Worm (Caenorhabditis elegans) whole organism, L2 larva: ENCODE data around the gene B0280.17.
A peak's percentile ranks its signal among the peaks of the same experiment; 100 is the strongest.

Experiments
- C34F6.9 ChIP-seq: fragments of 150-350 bp; optimal IDR thresholded peaks from 2 replicates; lab custom pipeline; 2014; ENCODE audit warnings: missing biosample characterization, missing genetic modification characterization
- F13H6.1 ChIP-seq: sonication (generic microtip); optimal IDR thresholded peaks from 2 replicates; lab custom pipeline; 2016; ENCODE audit warnings: missing genetic modification characterization, missing compliant biosample characterization
- R02D3.7 ChIP-seq: fragments of 150-350 bp; optimal IDR thresholded peaks from 2 replicates; lab custom pipeline; 2014; ENCODE audit warnings: missing biosample characterization, missing genetic modification characterization
- Y55F3AM.14 ChIP-seq: fragments of 200-800 bp; sonication (Bioruptor generic); optimal IDR thresholded peaks from 2 replicates; lab custom pipeline; 2018; ENCODE audit warnings: mild to moderate bottlenecking, missing genetic modification characterization, missing compliant biosample characterization
- ZK546.5 ChIP-seq: sonication (generic microtip); optimal IDR thresholded peaks from 2 replicates; lab custom pipeline; 2017; ENCODE audit warnings: missing biosample characterization, missing genetic modification characterization
- aly-2 ChIP-seq: fragments of 150-350 bp; optimal IDR thresholded peaks from 2 replicates; lab custom pipeline; 2014; ENCODE audit warnings: missing biosample characterization, missing genetic modification characterization
- blmp-1 ChIP-seq: sonication (generic microtip); optimal IDR thresholded peaks from 2 replicates; lab custom pipeline; 2017; ENCODE audit warnings: missing genetic modification characterization, mild to moderate bottlenecking, missing compliant biosample characterization, antibody characterized with exemption, moderate library complexity; ENCODE audit not compliant: insufficient read depth
- ceh-16 ChIP-seq: fragments of 150-350 bp; optimal IDR thresholded peaks from 2 replicates; lab custom pipeline; 2014; ENCODE audit warnings: missing biosample characterization, missing genetic modification characterization
- ceh-82 ChIP-seq: fragments of 150-350 bp; optimal IDR thresholded peaks from 2 replicates; lab custom pipeline; 2014; ENCODE audit warnings: missing biosample characterization, missing genetic modification characterization
- crh-2 ChIP-seq: sonication (generic microtip); optimal IDR thresholded peaks from 2 replicates; lab custom pipeline; 2017; ENCODE audit warnings: missing biosample characterization, missing genetic modification characterization
- dmd-4 ChIP-seq: sonication (generic microtip); optimal IDR thresholded peaks from 2 replicates; lab custom pipeline; 2017; ENCODE audit warnings: missing biosample characterization, missing genetic modification characterization
- egl-27 ChIP-seq: sonication (generic microtip); optimal IDR thresholded peaks from 3 replicates; lab custom pipeline; 2017; ENCODE audit warnings: missing biosample characterization, missing genetic modification reagents, missing genetic modification characterization
- elt-3 ChIP-seq: sonication (generic microtip); optimal IDR thresholded peaks from 2 replicates; lab custom pipeline; 2017; ENCODE audit warnings: missing biosample characterization, missing genetic modification characterization
- fos-1 ChIP-seq: fragments of 150-350 bp; optimal IDR thresholded peaks from 2 replicates; lab custom pipeline; 2014; ENCODE audit warnings: missing biosample characterization, missing genetic modification characterization
- gmeb-1 ChIP-seq: fragments of 150-350 bp; optimal IDR thresholded peaks from 2 replicates; lab custom pipeline; 2014; ENCODE audit warnings: missing biosample characterization, missing genetic modification characterization
- lin-11 ChIP-seq: fragments of 150-350 bp; sonication (generic microtip); optimal IDR thresholded peaks from 2 replicates; lab custom pipeline; 2014; ENCODE audit warnings: missing biosample characterization, missing genetic modification characterization, inconsistent platforms, mixed read lengths
- lin-39 ChIP-seq: fragments of 150-350 bp; optimal IDR thresholded peaks from 2 replicates; lab custom pipeline; 2014; ENCODE audit warnings: missing biosample characterization, missing genetic modification reagents, missing genetic modification characterization
- lsy-2 ChIP-seq, 2 experiments: fragments of 150-350 bp in 1 of 2; sonication (generic microtip) in 1 of 2; optimal IDR thresholded peaks; 2 replicates each; lab custom pipeline; 2014 to 2017; ENCODE audit warnings: missing biosample characterization in 2 of 2, missing genetic modification characterization in 2 of 2
- mab-5 ChIP-seq: fragments of 150-350 bp; optimal IDR thresholded peaks from 2 replicates; lab custom pipeline; 2014; ENCODE audit warnings: missing biosample characterization, missing genetic modification characterization
- mbf-1 ChIP-seq: sonication (generic microtip); optimal IDR thresholded peaks from 2 replicates; lab custom pipeline; 2017; ENCODE audit warnings: missing biosample characterization, missing genetic modification characterization
- mdl-1 ChIP-seq, 2 experiments: fragments of 150-350 bp in 1 of 2; sonication (generic microtip) in 1 of 2; optimal IDR thresholded peaks; 2 replicates each; lab custom pipeline; 2017; ENCODE audit warnings: missing biosample characterization in 2 of 2, missing genetic modification characterization in 2 of 2
- nhr-21 ChIP-seq: fragments of 150-350 bp; optimal IDR thresholded peaks from 2 replicates; lab custom pipeline; 2014; ENCODE audit warnings: missing biosample characterization, missing genetic modification characterization
- nhr-23 ChIP-seq: fragments of 150-350 bp; optimal IDR thresholded peaks from 2 replicates; lab custom pipeline; 2014; ENCODE audit warnings: missing biosample characterization, missing genetic modification reagents, missing genetic modification characterization
- nhr-237 ChIP-seq: fragments of 150-350 bp; optimal IDR thresholded peaks from 2 replicates; lab custom pipeline; 2014; ENCODE audit warnings: missing biosample characterization, missing genetic modification characterization
- nhr-25 ChIP-seq: fragments of 150-350 bp; sonication (generic microtip); optimal IDR thresholded peaks from 3 replicates; lab custom pipeline; 2014; ENCODE audit warnings: missing biosample characterization, missing genetic modification characterization
- nhr-77 ChIP-seq: fragments of 150-350 bp; optimal IDR thresholded peaks from 2 replicates; lab custom pipeline; 2014; ENCODE audit warnings: missing biosample characterization, missing genetic modification characterization
- peb-1 ChIP-seq: fragments of 150-350 bp; optimal IDR thresholded peaks from 2 replicates; lab custom pipeline; 2014; ENCODE audit warnings: missing biosample characterization, missing genetic modification characterization
- sem-4 ChIP-seq: fragments of 150-350 bp; optimal IDR thresholded peaks from 2 replicates; lab custom pipeline; 2014; ENCODE audit warnings: missing biosample characterization, missing genetic modification reagents, missing genetic modification characterization
- sma-9 ChIP-seq, 2 experiments: fragments of 150-350 bp in 1 of 2; sonication (generic microtip) in 1 of 2; optimal IDR thresholded peaks; 2 replicates each; lab custom pipeline; 2014 to 2016; ENCODE audit warnings: missing genetic modification characterization in 2 of 2, mild to moderate bottlenecking in 1 of 2, missing biosample characterization in 1 of 2, missing compliant biosample characterization in 1 of 2, missing genetic modification reagents in 1 of 2, moderate library complexity in 1 of 2
- unc-39 ChIP-seq: fragments of 150-350 bp; optimal IDR thresholded peaks from 2 replicates; lab custom pipeline; 2014; ENCODE audit warnings: missing biosample characterization, missing genetic modification characterization
- unc-55 ChIP-seq: fragments of 150-350 bp; sonication (generic microtip); optimal IDR thresholded peaks from 3 replicates; lab custom pipeline; 2014; ENCODE audit warnings: missing biosample characterization, missing genetic modification reagents, missing genetic modification characterization
- unc-62 ChIP-seq: fragments of 150-350 bp; optimal IDR thresholded peaks from 2 replicates; lab custom pipeline; 2014; ENCODE audit warnings: missing biosample characterization, missing genetic modification reagents, missing genetic modification characterization
- zag-1 ChIP-seq: fragments of 150-350 bp; optimal IDR thresholded peaks from 2 replicates; lab custom pipeline; 2014; ENCODE audit warnings: missing biosample characterization, missing genetic modification characterization
- ztf-11 ChIP-seq: sonication (generic microtip); optimal IDR thresholded peaks from 2 replicates; lab custom pipeline; 2017; ENCODE audit warnings: missing biosample characterization, missing genetic modification characterization
- ztf-4 ChIP-seq: fragments of 150-350 bp; optimal IDR thresholded peaks from 2 replicates; lab custom pipeline; 2014; ENCODE audit warnings: missing biosample characterization, missing genetic modification characterization

The B0280.17 gene

DNA sequence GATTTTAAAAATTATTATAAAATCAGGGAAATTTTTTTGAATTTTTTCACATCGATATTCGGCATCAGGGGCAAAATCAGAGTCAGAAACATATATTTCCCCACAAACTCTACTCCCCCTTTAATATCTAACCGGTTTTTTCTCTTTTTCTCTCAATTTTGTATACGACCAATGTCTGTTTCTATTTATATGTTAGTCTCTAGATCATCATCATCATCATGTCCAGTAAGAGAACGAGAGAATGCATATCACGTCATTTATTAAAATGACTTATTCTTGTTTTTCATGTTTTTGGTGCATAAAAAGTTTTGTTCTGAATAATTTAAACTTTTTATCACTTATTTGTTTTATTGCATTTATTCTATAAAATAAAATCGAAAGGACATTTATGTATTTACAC, 16.7 kb upstream of the B0280.17 start:
- no peak for TF ChIP-seq gmeb-1
- peak; percentile 0 for TF ChIP-seq fos-1 (tag; lab: Kevin White, UChicago)
- TF ChIP-seq nhr-25 (tag; lab: Kevin White, UChicago): peak; percentile 56
- TF ChIP-seq dmd-4: no peak
- TF ChIP-seq ztf-4 (tag; lab: Kevin White, UChicago): peak; percentile 45
- no peak for TF ChIP-seq lin-39 (tag; lab: Kevin White, UChicago)
- TF ChIP-seq egl-27 (tag; lab: Kevin White, UChicago): peak; percentile 26
- TF ChIP-seq, all 48 proteins: peak for 4

DNA sequence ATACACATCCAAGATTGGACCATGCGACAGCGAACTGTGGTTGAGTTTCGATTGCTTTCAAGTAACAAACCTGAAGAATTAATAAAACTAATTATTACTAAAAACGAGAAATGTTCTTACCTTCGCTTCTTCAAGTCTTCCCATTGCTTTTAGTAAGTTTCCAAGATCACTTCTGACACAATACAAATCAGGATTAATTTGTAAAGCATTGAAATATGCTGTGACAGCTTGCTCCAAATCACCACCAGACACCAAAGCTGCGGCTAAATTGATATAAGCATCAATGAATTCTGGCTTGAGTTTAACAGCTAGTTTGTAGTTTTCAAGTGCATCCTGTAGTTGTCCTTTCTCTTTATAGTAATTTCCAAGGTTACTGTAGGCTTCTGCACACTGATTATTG, 14.2 kb upstream of the B0280.17 start:
- TF ChIP-seq mbf-1 (no peak), mab-5 (tag; lab: Kevin White, UChicago) (no peak), lsy-2 (tag; optimal IDR thresholded peaks at IDR 0.05; lab: Kevin White, UChicago) (no peak), lin-11 (tag; lab: Kevin White, UChicago) (no peak), nhr-21 (tag; lab: Kevin White, UChicago) (no peak), nhr-237 (no peak), unc-39 (tag; lab: Kevin White, UChicago) (no peak), dmd-4 (no peak), gmeb-1 (no peak), Y55F3AM.14 (GFP tag; lab: Kevin White, UChicago) (no peak), sem-4 (tag; lab: Kevin White, UChicago) (no peak), aly-2 (tag; lab: Kevin White, UChicago) (no peak), nhr-77 (tag; lab: Kevin White, UChicago) (no peak), ZK546.5 (no peak)

- no peak for TF ChIP-seq crh-2 (tag; lab: Kevin White, UChicago)
- no peak for TF ChIP-seq mdl-1 (tag; optimal IDR thresholded peaks at IDR 0.05; lab: Kevin White, UChicago)
- no peak for TF ChIP-seq ztf-4 (tag; lab: Kevin White, UChicago)
- no peak for TF ChIP-seq ceh-82 (tag; lab: Kevin White, UChicago)
- no peak for TF ChIP-seq unc-62 (GFP tag; lab: Kevin White, UChicago)
- no peak for TF ChIP-seq ztf-11 (tag; lab: Kevin White, UChicago)
- TF ChIP-seq mab-5 (tag; lab: Kevin White, UChicago): no peak
- no peak for TF ChIP-seq C34F6.9 (tag; lab: Kevin White, UChicago)
- TF ChIP-seq dmd-4: no peak
- no peak for TF ChIP-seq nhr-237
- TF ChIP-seq unc-55 (GFP tag; lab: Kevin White, UChicago): no peak
- TF ChIP-seq R02D3.7: no peak
- no peak for TF ChIP-seq elt-3 (tag; lab: Kevin White, UChicago)
- no peak for TF ChIP-seq lsy-2 (tag; optimal IDR thresholded peaks at IDR 0.05; lab: Kevin White, UChicago)
These were observed 12.3 kb upstream of the B0280.17 start for ce11 chrIII:7148191-7148590.

- no peak for TF ChIP-seq nhr-25 (tag; lab: Kevin White, UChicago)
- no peak for TF ChIP-seq sma-9 (GFP tag; optimal IDR thresholded peaks at IDR 0.05; lab: Kevin White, UChicago)
- no peak for TF ChIP-seq sma-9 (tag; optimal IDR thresholded peaks at IDR 0.05; lab: Kevin White, UChicago)
- no peak for TF ChIP-seq zag-1 (tag; lab: Kevin White, UChicago)
- no peak for TF ChIP-seq peb-1
- TF ChIP-seq mab-5 (tag; lab: Kevin White, UChicago): no peak
- no peak for TF ChIP-seq F13H6.1 (tag; lab: Kevin White, UChicago)
- TF ChIP-seq ztf-4 (tag; lab: Kevin White, UChicago): no peak
- TF ChIP-seq unc-55 (GFP tag; lab: Kevin White, UChicago): no peak
- TF ChIP-seq ceh-16 (tag; lab: Kevin White, UChicago): no peak
These were observed 10.4 kb upstream of the B0280.17 start for ce11 chrIII:7146341-7146740.

- TF ChIP-seq blmp-1 (no peak), lsy-2 (tag; optimal IDR thresholded peaks at IDR 0.05; lab: Kevin White, UChicago) (no peak), elt-3 (tag; lab: Kevin White, UChicago) (no peak), nhr-23 (tag; lab: Kevin White, UChicago) (no peak), R02D3.7 (no peak)
These were observed 8.8 kb upstream of the B0280.17 start, which contains the start of gene glr-2 for ce11 chrIII:7144749-7145148. Gene glr-2, minus strand, starts transcription at chrIII:7144959.
